Fruit fly (Drosophila melanogaster) ovary, adult (tissue): Measurements from ENCODE around the gene Gasp.

Experiments used
- CG17801 ChIP-seq: fragments of 200-800 bp; optimal IDR thresholded peaks from 2 replicates; lab custom pipeline; 2019; ENCODE audit warnings: missing biosample characterization, mild to moderate bottlenecking, missing genetic modification characterization, moderate library complexity; ENCODE audit not compliant: partially characterized antibody

Gasp gene

dm6 chr3R:6100764-6101163, at the start of gene Gasp:
TSS of gene Gasp (minus strand) at chr3R:6100887.
- TF ChIP-seq CG17801 (GFP tag; lab: Kevin White, UChicago): no peak

- no peak for TF ChIP-seq CG17801 (GFP tag; lab: Kevin White, UChicago)
Measured at dm6 chr3R:6149593-6149992, 48.9 kb upstream of the Gasp start.

- TF ChIP-seq CG17801 (GFP tag; lab: Kevin White, UChicago): no peak
Measured at dm6 chr3R:6149130-6149529, 48.4 kb upstream of the Gasp start.

- TF ChIP-seq CG17801 (GFP tag; lab: Kevin White, UChicago): no peak
Measured at dm6 chr3R:6141768-6142167, 41.1 kb upstream of the Gasp start.

- TF ChIP-seq CG17801 (GFP tag; lab: Kevin White, UChicago): no peak
Measured at dm6 chr3R:6122292-6122691, 21.6 kb upstream of the Gasp start, which contains the start of gene Vha14-2. TSS of gene Vha14-2 (plus strand) at chr3R:6122592.

dm6 chr3R:6112252-6112995, 11.7 kb upstream of the Gasp start, which contains the start of gene Obp83g:
TSS of gene Obp83g (minus strand) at chr3R:6112302.
- no peak for TF ChIP-seq CG17801 (GFP tag; lab: Kevin White, UChicago)

dm6 chr3R:6110916-6111315, 10.2 kb upstream of the Gasp start, which contains the start of gene Obp83ef:
TSS of gene Obp83ef (minus strand) at chr3R:6111034.
- no peak for TF ChIP-seq CG17801 (GFP tag; lab: Kevin White, UChicago)

dm6 chr3R:6107792-6108191, 7.1 kb upstream of the Gasp start, which contains the start of gene Obp83cd:
TSS of gene Obp83cd (plus strand) at chr3R:6108134.
- no peak for TF ChIP-seq CG17801 (GFP tag; lab: Kevin White, UChicago)

- TF ChIP-seq CG17801 (GFP tag; lab: Kevin White, UChicago): no peak
Measured at dm6 chr3R:6107353-6107752, 6.7 kb upstream of the Gasp start.

dm6 chr3R:6106711-6107110, 6.0 kb upstream of the Gasp start:
- no peak for TF ChIP-seq CG17801 (GFP tag; lab: Kevin White, UChicago)

- TF ChIP-seq CG17801 (GFP tag; lab: Kevin White, UChicago): no peak
Measured at dm6 chr3R:6105160-6105559, 4.5 kb upstream of the Gasp start.

dm6 chr3R:6102726-6103125, 2.0 kb upstream of the Gasp start:
- no peak for TF ChIP-seq CG17801 (GFP tag; lab: Kevin White, UChicago)

dm6 chr3R:6102318-6102717, 1.6 kb upstream of the Gasp start:
- TF ChIP-seq CG17801 (GFP tag; lab: Kevin White, UChicago): no peak

- TF ChIP-seq CG17801 (GFP tag; lab: Kevin White, UChicago): no peak
Measured at dm6 chr3R:6098320-6098719, 2.4 kb downstream of the Gasp start.

dm6 chr3R:6097042-6097441, 3.6 kb downstream of the Gasp start:
- TF ChIP-seq CG17801 (GFP tag; lab: Kevin White, UChicago): no peak

- TF ChIP-seq CG17801 (GFP tag; lab: Kevin White, UChicago): no peak
Measured at dm6 chr3R:6082132-6082531, 18.6 kb downstream of the Gasp start.
